Worm (Caenorhabditis elegans) whole organism, L1 larva: ENCODE data around the gene cutl-11.

Experiments used
- elt-2 ChIP-seq: sonication (generic microtip); optimal IDR thresholded peaks from 2 replicates; lab custom pipeline; 2016; ENCODE audit warnings: missing genetic modification characterization, mild to moderate bottlenecking, inconsistent platforms, missing compliant biosample characterization, missing genetic modification reagents
- ets-5 ChIP-seq: fragments of 200-800 bp; sonication (Bioruptor generic); IDR thresholded peaks from 2 replicates; pipeline ENCODE4 v1.3.6; 2022; ENCODE audit warnings: missing genetic modification characterization, missing compliant biosample characterization
- lin-14 ChIP-seq: fragments of 200-800 bp; sonication (Bioruptor generic); optimal IDR thresholded peaks from 2 replicates; lab custom pipeline; 2018; ENCODE audit warnings: mild to moderate bottlenecking, missing genetic modification characterization, moderate library complexity, missing compliant biosample characterization
- mep-1 ChIP-seq: fragments of 150-350 bp; optimal IDR thresholded peaks from 2 replicates; lab custom pipeline; 2014; ENCODE audit warnings: missing biosample characterization, missing genetic modification characterization
- tlp-1 ChIP-seq: fragments of 150-350 bp; optimal IDR thresholded peaks from 2 replicates; lab custom pipeline; 2014; ENCODE audit warnings: missing biosample characterization, missing genetic modification characterization

ce11 chrX:11700263-11700662 is 49.6 kb upstream of the cutl-11 start, which contains the start of gene C44C10.15:
- no peak for TF ChIP-seq ets-5
- no peak for TF ChIP-seq lin-14 (GFP tag; lab: Kevin White, UChicago)
- TF ChIP-seq elt-2 = no peak
- no peak for TF ChIP-seq mep-1 (tag; lab: Kevin White, UChicago)
- TF ChIP-seq tlp-1 (tag; lab: Kevin White, UChicago) = no peak
